Fruit fly (Drosophila melanogaster) whole organism, embryonic: ENCODE results near the gene meso18E.

Source experiments
- BEAF-32 ChIP-seq: fragments of 200-800 bp; sonication (Bioruptor generic); optimal IDR thresholded peaks from 3 replicates; lab custom pipeline; 2017; ENCODE audit warnings: missing biosample characterization, missing genetic modification characterization, mild to moderate bottlenecking, moderate library complexity, missing genetic modification reagents
- CG10979 ChIP-seq: fragments of 200-800 bp; sonication (Bioruptor generic); optimal IDR thresholded peaks from 2 replicates; lab custom pipeline; 2018; ENCODE audit warnings: missing biosample characterization, mild to moderate bottlenecking, missing genetic modification characterization, moderate library complexity
- CG12391 ChIP-seq: fragments of 200-800 bp; sonication (Bioruptor generic); optimal IDR thresholded peaks from 3 replicates; lab custom pipeline; 2018; ENCODE audit warnings: missing biosample characterization, mild to moderate bottlenecking, missing genetic modification characterization, moderate library complexity
- CG14860 ChIP-seq: fragments of 200-800 bp; sonication (Bioruptor generic); IDR thresholded peaks from 3 replicates; pipeline ENCODE4 v1.3.6; 2022; ENCODE audit warnings: missing biosample characterization, missing genetic modification characterization; ENCODE audit not compliant: partially characterized antibody
- CG15696 ChIP-seq: fragments of 200-800 bp; sonication (Bioruptor generic); optimal IDR thresholded peaks from 2 replicates; lab custom pipeline; 2019; ENCODE audit warnings: missing biosample characterization, mild to moderate bottlenecking, missing genetic modification characterization, moderate library complexity
- CG17359 ChIP-seq: fragments of 200-800 bp; sonication (Bioruptor generic); optimal IDR thresholded peaks from 3 replicates; lab custom pipeline; 2018; ENCODE audit warnings: missing biosample characterization, mild to moderate bottlenecking, missing genetic modification characterization, moderate library complexity
- CG17361 ChIP-seq: fragments of 200-800 bp; sonication (Bioruptor generic); IDR thresholded peaks from 3 replicates; pipeline ENCODE4 v1.3.6; 2022; ENCODE audit warnings: missing biosample characterization, missing genetic modification characterization
- CG18764 ChIP-seq: fragments of 200-800 bp; sonication (Bioruptor generic); optimal IDR thresholded peaks from 3 replicates; lab custom pipeline; 2016; ENCODE audit warnings: missing biosample characterization, missing genetic modification characterization
- CG2120 ChIP-seq: fragments of 200-800 bp; sonication (Bioruptor generic); optimal IDR thresholded peaks from 3 replicates; lab custom pipeline; 2016; ENCODE audit warnings: missing biosample characterization, missing genetic modification characterization
- CG2199 ChIP-seq: fragments of 200-800 bp; sonication (Bioruptor generic); IDR thresholded peaks from 3 replicates; pipeline ENCODE4 v1.3.6; 2022; ENCODE audit warnings: missing biosample characterization, missing genetic modification characterization
- CG2678 ChIP-seq: fragments of 200-800 bp; sonication (Bioruptor generic); optimal IDR thresholded peaks from 3 replicates; lab custom pipeline; 2019; ENCODE audit warnings: missing biosample characterization, mild to moderate bottlenecking, missing genetic modification characterization, moderate library complexity
- CG2875 ChIP-seq: fragments of 200-800 bp; sonication (Bioruptor generic); optimal IDR thresholded peaks from 2 replicates; lab custom pipeline; 2017; ENCODE audit warnings: missing biosample characterization, mild to moderate bottlenecking, missing genetic modification characterization, missing genetic modification reagents
- CG4424 ChIP-seq: fragments of 200-800 bp; sonication (Bioruptor generic); optimal IDR thresholded peaks from 3 replicates; lab custom pipeline; 2016; ENCODE audit warnings: missing biosample characterization, missing genetic modification characterization
- CG4617 ChIP-seq: fragments of 200-800 bp; sonication (Bioruptor generic); optimal IDR thresholded peaks from 3 replicates; lab custom pipeline; 2016; ENCODE audit warnings: missing biosample characterization, missing genetic modification characterization, borderline replicate concordance
- CG6791 ChIP-seq: fragments of 200-800 bp; sonication (Bioruptor generic); IDR thresholded peaks from 3 replicates; pipeline ENCODE4 v1.3.6; 2022; ENCODE audit warnings: missing biosample characterization, missing genetic modification characterization; ENCODE audit not compliant: partially characterized antibody
- CG7839 ChIP-seq: fragments of 200-800 bp; sonication (Bioruptor generic); optimal IDR thresholded peaks from 3 replicates; lab custom pipeline; 2018; ENCODE audit warnings: missing biosample characterization, mild to moderate bottlenecking, missing genetic modification characterization, moderate library complexity
- CG8924 ChIP-seq: fragments of 200-800 bp; optimal IDR thresholded peaks from 3 replicates; lab custom pipeline; 2019; ENCODE audit warnings: missing biosample characterization, mild to moderate bottlenecking, missing genetic modification characterization, moderate library complexity
- CoRest ChIP-seq: fragments of 200-800 bp; sonication (Bioruptor generic); optimal IDR thresholded peaks from 3 replicates; lab custom pipeline; 2018; ENCODE audit warnings: missing biosample characterization, mild to moderate bottlenecking, missing genetic modification characterization, moderate library complexity
- Dek ChIP-seq: fragments of 200-800 bp; sonication (Bioruptor generic); optimal IDR thresholded peaks from 3 replicates; lab custom pipeline; 2019; ENCODE audit warnings: missing biosample characterization, mild to moderate bottlenecking, missing genetic modification characterization, moderate library complexity
- Doc3 ChIP-seq: fragments of 200-800 bp; sonication (Bioruptor generic); IDR thresholded peaks from 3 replicates; pipeline ENCODE4 v1.3.6; 2022; ENCODE audit warnings: missing biosample characterization, missing genetic modification characterization; ENCODE audit not compliant: partially characterized antibody
- E2f2 ChIP-seq: fragments of 200-800 bp; sonication (Bioruptor generic); IDR thresholded peaks from 2 replicates; pipeline ENCODE4 v1.3.6; 2022; ENCODE audit warnings: missing biosample characterization, missing genetic modification characterization
- Ets65A ChIP-seq: fragments of 200-800 bp; sonication (Bioruptor generic); peaks from one replicate; lab custom pipeline; 2016; ENCODE audit warnings: missing biosample characterization, missing genetic modification characterization
- Fer2 ChIP-seq: fragments of 200-800 bp; sonication (Bioruptor generic); optimal IDR thresholded peaks from 2 replicates; lab custom pipeline; 2018; ENCODE audit warnings: missing biosample characterization, mild to moderate bottlenecking, missing genetic modification characterization, moderate library complexity
- Gsc ChIP-seq: fragments of 200-800 bp; sonication (Bioruptor generic); IDR thresholded peaks from 2 replicates; pipeline ENCODE4 v1.3.6; 2022; ENCODE audit warnings: missing biosample characterization, missing genetic modification characterization
- Lim3 ChIP-seq: fragments of 200-800 bp; sonication (Bioruptor generic); IDR thresholded peaks from 2 replicates; pipeline ENCODE4 v1.3.6; 2022; ENCODE audit warnings: missing biosample characterization, missing genetic modification characterization
- MBD-R2 ChIP-seq: fragments of 200-800 bp; sonication (Bioruptor generic); IDR thresholded peaks from 2 replicates; pipeline ENCODE4 v1.3.6; 2022; ENCODE audit warnings: missing biosample characterization, missing genetic modification characterization
- Mrtf ChIP-seq: fragments of 200-800 bp; sonication (Bioruptor generic); IDR thresholded peaks from 3 replicates; pipeline ENCODE4 v1.3.6; 2022; ENCODE audit warnings: missing biosample characterization, missing genetic modification characterization
- Rfx ChIP-seq: fragments of 200-800 bp; sonication (Bioruptor generic); IDR thresholded peaks from 2 replicates; pipeline ENCODE4 v1.3.6; 2022; ENCODE audit warnings: missing biosample characterization, missing genetic modification characterization
- Sin3A ChIP-seq: fragments of >200 bp; optimal IDR thresholded peaks from 2 replicates; lab custom pipeline; 2018
- Ssrp ChIP-seq: fragments of 200-800 bp; sonication (Bioruptor generic); optimal IDR thresholded peaks from 2 replicates; lab custom pipeline; 2018; ENCODE audit warnings: missing biosample characterization, mild to moderate bottlenecking, missing genetic modification characterization, moderate library complexity
- bsh ChIP-seq, 2 experiments: fragments of 200-800 bp; sonication (Bioruptor generic); optimal IDR thresholded peaks; 2 replicates each; lab custom pipeline; 2017 to 2018; ENCODE audit warnings: mild to moderate bottlenecking in 2 of 2, missing biosample characterization in 2 of 2, missing genetic modification characterization in 2 of 2, moderate library complexity in 1 of 2
- cg ChIP-seq: fragments of 200-800 bp; sonication (Bioruptor generic); optimal IDR thresholded peaks from 3 replicates; lab custom pipeline; 2019; ENCODE audit warnings: missing biosample characterization, mild to moderate bottlenecking, missing genetic modification characterization, moderate library complexity
- chinmo ChIP-seq: fragments of 200-800 bp; sonication (Bioruptor generic); IDR thresholded peaks from 4 replicates; pipeline ENCODE4 v1.3.6; 2022; ENCODE audit warnings: missing biosample characterization, missing genetic modification characterization; ENCODE audit not compliant: partially characterized antibody
- ci ChIP-seq: fragments of 200-800 bp; sonication (Bioruptor generic); IDR thresholded peaks from 3 replicates; pipeline ENCODE4 v1.3.6; 2022; ENCODE audit warnings: missing biosample characterization, missing genetic modification characterization
- dimm ChIP-seq: fragments of 200-800 bp; sonication (Bioruptor generic); IDR thresholded peaks from 2 replicates; pipeline ENCODE4 v1.3.6; 2022; ENCODE audit warnings: missing biosample characterization, missing genetic modification characterization
- dmrt11E ChIP-seq: fragments of 200-800 bp; sonication (Bioruptor generic); optimal IDR thresholded peaks from 3 replicates; lab custom pipeline; 2018; ENCODE audit warnings: missing biosample characterization, mild to moderate bottlenecking, missing genetic modification characterization, moderate library complexity
- gcm ChIP-seq: fragments of 200-800 bp; sonication (Bioruptor generic); optimal IDR thresholded peaks from 2 replicates; lab custom pipeline; 2019; ENCODE audit warnings: missing biosample characterization, mild to moderate bottlenecking, missing genetic modification characterization, moderate library complexity
- grau ChIP-seq: fragments of 200-800 bp; optimal IDR thresholded peaks from 3 replicates; lab custom pipeline; 2019; ENCODE audit warnings: missing biosample characterization, mild to moderate bottlenecking, missing genetic modification characterization, moderate library complexity
- knrl ChIP-seq: fragments of 200-800 bp; sonication (Bioruptor generic); IDR thresholded peaks from 3 replicates; pipeline ENCODE4 v1.3.6; 2022; ENCODE audit warnings: missing biosample characterization, missing genetic modification characterization; ENCODE audit not compliant: partially characterized antibody
- lbe ChIP-seq: fragments of 200-800 bp; sonication (Bioruptor generic); optimal IDR thresholded peaks from 2 replicates; lab custom pipeline; 2016; ENCODE audit warnings: missing biosample characterization, mild to moderate bottlenecking, missing genetic modification characterization
- lola ChIP-seq, 3 experiments: fragments of >200 bp in 2 of 3; fragments of 200-800 bp in 1 of 3; sonication (Bioruptor generic) in 1 of 3; optimal IDR thresholded peaks; 2 replicates each; lab custom pipeline; 2017 to 2019; ENCODE audit warnings: missing biosample characterization in 3 of 3, missing genetic modification characterization in 3 of 3, mild to moderate bottlenecking in 1 of 3, moderate library complexity in 1 of 3
- nerfin-2 ChIP-seq: fragments of 200-800 bp; sonication (Bioruptor generic); IDR thresholded peaks from 2 replicates; pipeline ENCODE4 v1.3.6; 2022; ENCODE audit warnings: missing biosample characterization, missing genetic modification characterization; ENCODE audit not compliant: partially characterized antibody
- pfk ChIP-seq: fragments of 200-800 bp; sonication (Bioruptor generic); optimal IDR thresholded peaks from 2 replicates; lab custom pipeline; 2018; ENCODE audit warnings: missing biosample characterization, mild to moderate bottlenecking, missing genetic modification characterization, moderate library complexity
- phol ChIP-seq: fragments of 200-800 bp; sonication (Bioruptor generic); optimal IDR thresholded peaks from 3 replicates; lab custom pipeline; 2018; ENCODE audit warnings: missing biosample characterization, mild to moderate bottlenecking, missing genetic modification characterization, moderate library complexity
- ranshi ChIP-seq: fragments of 200-800 bp; sonication (Bioruptor generic); IDR thresholded peaks from 2 replicates; pipeline ENCODE4 v1.3.6; 2022; ENCODE audit warnings: missing biosample characterization, missing genetic modification characterization
- sens ChIP-seq: fragments of 200-800 bp; sonication (Bioruptor generic); peaks from one replicate; lab custom pipeline; 2016; ENCODE audit warnings: missing biosample characterization, missing genetic modification characterization
- sima ChIP-seq: fragments of 200-800 bp; sonication (Bioruptor generic); optimal IDR thresholded peaks from 2 replicates; lab custom pipeline; 2016; ENCODE audit warnings: missing biosample characterization, missing genetic modification characterization
- tin ChIP-seq: fragments of 200-800 bp; sonication (Bioruptor generic); optimal IDR thresholded peaks from 3 replicates; lab custom pipeline; 2016; ENCODE audit warnings: missing biosample characterization, missing genetic modification characterization
- vvl ChIP-seq: fragments of 200-800 bp; sonication (Bioruptor generic); IDR thresholded peaks from 2 replicates; pipeline ENCODE4 v1.3.6; 2022; ENCODE audit warnings: missing biosample characterization, missing genetic modification characterization

Gene meso18E

dm6 chrX:19701611-19702010 lies 11.2 kb downstream of the meso18E start, which contains the start of gene Tcs4 (continued):
- 0 out of 3 replicates have a peak, but pooled peaks have one; percentile 48 for TF ChIP-seq Doc3 (GFP tag; lab: Robert Waterston, UW)
- peak; percentile 13 for TF ChIP-seq CG17359 (tag; lab: Kevin White, UChicago)
- peak; percentile 71 for TF ChIP-seq vvl
- no peak for TF ChIP-seq Fer2 (tag; lab: Kevin White, UChicago)
- TF ChIP-seq sima (GFP tag; lab: Kevin White, UChicago) = no peak
- TF ChIP-seq Mrtf = no peak
- TF ChIP-seq dimm (GFP tag; lab: Robert Waterston, UW) = no peak
- peak; percentile 15 for TF ChIP-seq Dek
- peak; percentile 57; the same call in 2 of the 3 replicates for TF ChIP-seq ci
- peak; percentile 72; the same call in 2 of the 3 replicates for TF ChIP-seq CG6791
- TF ChIP-seq sens (GFP tag; lab: Kevin White, UChicago) = peak; percentile 62
- peak; percentile 30 for TF ChIP-seq CG15696 (tag; lab: Kevin White, UChicago)
- no peak for TF ChIP-seq pfk (GFP tag; lab: Kevin White, UChicago)
- TF ChIP-seq cg (GFP tag; lab: Kevin White, UChicago) = no peak
- TF ChIP-seq CG14860 (GFP tag; lab: Robert Waterston, UW) = 0 out of 3 replicates have a peak, but pooled peaks have one; percentile 22
- TF ChIP-seq nerfin-2 (GFP tag; lab: Robert Waterston, UW) = 0 out of 2 replicates have a peak, but pooled peaks have one; percentile 35
- peak; percentile 8 for TF ChIP-seq BEAF-32 (GFP tag; lab: Kevin White, UChicago)
- TF ChIP-seq CG17361 = 0 out of 3 replicates have a peak, but pooled peaks have one; percentile 33
- TF ChIP-seq chinmo (GFP tag; lab: Robert Waterston, UW) = peak; percentile 71; the same call in 2 of the 4 replicates
- TF ChIP-seq grau (tag; lab: Kevin White, UChicago) = peak; percentile 48
- peak; percentile 1 for TF ChIP-seq lbe (GFP tag; lab: Kevin White, UChicago)
- TF ChIP-seq Ets65A (GFP tag; lab: Kevin White, UChicago) = peak; percentile 67
- peak; percentile 20 for TF ChIP-seq CG4617 (GFP tag; lab: Kevin White, UChicago)
- TF ChIP-seq knrl (GFP tag; lab: Robert Waterston, UW) = peak; percentile 42; the same call in 1 of the 3 replicates
- TF ChIP-seq phol (tag; lab: Kevin White, UChicago) = peak; percentile 60
- TF ChIP-seq CG8924 (tag; lab: Kevin White, UChicago) = peak; percentile 20
- TF ChIP-seq CG2199 = no peak
- peak; percentile 12 for TF ChIP-seq Sin3A
- peak; percentile 63 for TF ChIP-seq CG12391 (tag; lab: Kevin White, UChicago)
- TF ChIP-seq Ssrp (tag; lab: Kevin White, UChicago) = peak; percentile 5
- TF ChIP-seq tin (GFP tag; lab: Kevin White, UChicago) = peak; percentile 29
- TF ChIP-seq E2f2 (GFP tag; lab: Robert Waterston, UW) = peak; percentile 51
- TF ChIP-seq CG7839 (tag; lab: Kevin White, UChicago) = peak; percentile 43
- TF ChIP-seq CoRest (tag; lab: Kevin White, UChicago) = peak; percentile 29
- TF ChIP-seq CG2120 (GFP tag; lab: Kevin White, UChicago) = peak; percentile 16
- TF ChIP-seq dmrt11E (tag; lab: Kevin White, UChicago) = peak; percentile 47
- TF ChIP-seq Lim3 (GFP tag; lab: Robert Waterston, UW) = no peak
- no peak for TF ChIP-seq Gsc (GFP tag; lab: Robert Waterston, UW)
- no peak for TF ChIP-seq CG2875 (GFP tag; lab: Kevin White, UChicago)
- TF ChIP-seq ranshi (GFP tag; lab: Robert Waterston, UW) = 0 out of 2 replicates have a peak, but pooled peaks have one; percentile 12
- 0 out of 2 replicates have a peak, but pooled peaks have one; percentile 29 for TF ChIP-seq Rfx (GFP tag; lab: Robert Waterston, UW)
- no peak for TF ChIP-seq CG2678 (tag; lab: Kevin White, UChicago)
- peak; percentile 31 for TF ChIP-seq CG10979
- TF ChIP-seq MBD-R2 (GFP tag; lab: Robert Waterston, UW) = peak; percentile 82
- TF ChIP-seq CG18764 (GFP tag; lab: Kevin White, UChicago) = peak; percentile 99
- peak in 1 of 3 experiments; percentile 46 for TF ChIP-seq lola (GFP tag; optimal IDR thresholded peaks at IDR 0.05; lab: Kevin White, UChicago)
- peak; percentile 3 for TF ChIP-seq gcm (GFP tag; lab: Kevin White, UChicago)
- peak in 1 of 2 experiments; percentile 33 for TF ChIP-seq bsh (GFP tag; optimal IDR thresholded peaks at IDR 0.05; lab: Kevin White, UChicago)
- TF ChIP-seq CG4424 (GFP tag; lab: Kevin White, UChicago) = peak; percentile 10
